Worm (Caenorhabditis elegans) whole organism, L3 larva: ENCODE measurements around the gene msp-58.
"Not testable (repeated sequence)": the region's sequence is repeated elsewhere in the genome, so short reads cannot be mapped to it uniquely, and the experiment has no call there.

ENCODE experiments used
- R02D3.7 ChIP-seq: fragments of 150-350 bp; optimal IDR thresholded peaks from 2 replicates; lab custom pipeline; 2014; ENCODE audit warnings: missing biosample characterization, missing genetic modification characterization
- ZK546.5 ChIP-seq: sonication (generic microtip); optimal IDR thresholded peaks from 2 replicates; lab custom pipeline; 2017; ENCODE audit warnings: missing biosample characterization, missing genetic modification characterization
- aly-2 ChIP-seq: fragments of 150-350 bp; optimal IDR thresholded peaks from 2 replicates; lab custom pipeline; 2014; ENCODE audit warnings: missing biosample characterization, missing genetic modification characterization
- ama-1 ChIP-seq: fragments of 150-350 bp; optimal IDR thresholded peaks from 2 replicates; lab custom pipeline; 2018
- ceh-16 ChIP-seq: sonication (generic microtip); optimal IDR thresholded peaks from 2 replicates; lab custom pipeline; 2017; ENCODE audit warnings: missing biosample characterization, missing genetic modification characterization
- ceh-28 ChIP-seq: fragments of 150-350 bp; optimal IDR thresholded peaks from 2 replicates; lab custom pipeline; 2014; ENCODE audit warnings: missing biosample characterization, missing genetic modification reagents, missing genetic modification characterization
- ceh-82 ChIP-seq: fragments of 150-350 bp; optimal IDR thresholded peaks from 2 replicates; lab custom pipeline; 2014; ENCODE audit warnings: missing biosample characterization, missing genetic modification characterization
- ceh-9 ChIP-seq: sonication (generic microtip); optimal IDR thresholded peaks from 2 replicates; lab custom pipeline; 2018; ENCODE audit warnings: missing biosample characterization, missing genetic modification characterization
- daf-12 ChIP-seq: fragments of 150-350 bp; optimal IDR thresholded peaks from 2 replicates; lab custom pipeline; 2014; ENCODE audit warnings: missing biosample characterization, missing genetic modification reagents, missing genetic modification characterization
- egl-5 ChIP-seq: fragments of 150-350 bp; optimal IDR thresholded peaks from 2 replicates; lab custom pipeline; 2017; ENCODE audit warnings: missing biosample characterization, missing genetic modification reagents, missing genetic modification characterization, inconsistent platforms
- elt-1 ChIP-seq: fragments of 150-350 bp; optimal IDR thresholded peaks from 2 replicates; lab custom pipeline; 2014; ENCODE audit warnings: missing biosample characterization, missing genetic modification characterization
- elt-2 ChIP-seq: sonication (generic microtip); optimal IDR thresholded peaks from 2 replicates; lab custom pipeline; 2016; ENCODE audit warnings: missing genetic modification reagents, mild to moderate bottlenecking, missing genetic modification characterization, missing compliant biosample characterization
- eor-1 ChIP-seq, 2 experiments: fragments of 150-350 bp; optimal IDR thresholded peaks; 2 replicates each; lab custom pipeline; 2014 to 2018; ENCODE audit warnings: missing biosample characterization in 2 of 2, missing genetic modification characterization in 2 of 2
- fkh-10 ChIP-seq: sonication (generic microtip); optimal IDR thresholded peaks from 2 replicates; lab custom pipeline; 2017; ENCODE audit warnings: missing biosample characterization, missing genetic modification reagents, missing genetic modification characterization
- fkh-2 ChIP-seq: fragments of 150-350 bp; optimal IDR thresholded peaks from 2 replicates; lab custom pipeline; 2014; ENCODE audit warnings: missing biosample characterization, missing genetic modification reagents, missing genetic modification characterization
- fos-1 ChIP-seq: fragments of 150-350 bp; optimal IDR thresholded peaks from 2 replicates; lab custom pipeline; 2014; ENCODE audit warnings: missing biosample characterization, missing genetic modification characterization
- hmg-11 ChIP-seq: sonication (generic microtip); optimal IDR thresholded peaks from 2 replicates; lab custom pipeline; 2016; ENCODE audit warnings: missing genetic modification characterization, missing compliant biosample characterization
- jun-1 ChIP-seq: fragments of 150-350 bp; optimal IDR thresholded peaks from 2 replicates; lab custom pipeline; 2014; ENCODE audit warnings: missing biosample characterization, missing genetic modification reagents, missing genetic modification characterization
- lin-15B ChIP-seq: fragments of 150-350 bp; optimal IDR thresholded peaks from 2 replicates; lab custom pipeline; 2014; ENCODE audit warnings: missing biosample characterization, missing genetic modification characterization
- lsy-12 ChIP-seq: sonication (generic microtip); optimal IDR thresholded peaks from 2 replicates; lab custom pipeline; 2016; ENCODE audit warnings: mild to moderate bottlenecking, missing genetic modification characterization, missing compliant biosample characterization
- mdl-1 ChIP-seq: fragments of 150-350 bp; optimal IDR thresholded peaks from 2 replicates; lab custom pipeline; 2014; ENCODE audit warnings: missing biosample characterization, missing genetic modification characterization
- nfya-1 ChIP-seq: sonication (generic microtip); optimal IDR thresholded peaks from 2 replicates; lab custom pipeline; 2017; ENCODE audit warnings: missing genetic modification characterization, mild to moderate bottlenecking, missing compliant biosample characterization, antibody characterized with exemption, moderate library complexity; ENCODE audit not compliant: insufficient read depth
- nhr-11 ChIP-seq: fragments of 150-350 bp; optimal IDR thresholded peaks from 2 replicates; lab custom pipeline; 2014; ENCODE audit warnings: missing biosample characterization, missing genetic modification characterization
- nhr-23 ChIP-seq: fragments of 150-350 bp; optimal IDR thresholded peaks from 2 replicates; lab custom pipeline; 2014; ENCODE audit warnings: missing biosample characterization, missing genetic modification reagents, missing genetic modification characterization
- nhr-25 ChIP-seq: sonication (generic microtip); optimal IDR thresholded peaks from 2 replicates; lab custom pipeline; 2017; ENCODE audit warnings: missing biosample characterization, missing genetic modification characterization
- nhr-28 ChIP-seq: fragments of 150-350 bp; optimal IDR thresholded peaks from 2 replicates; lab custom pipeline; 2014; ENCODE audit warnings: missing biosample characterization, missing genetic modification characterization
- nhr-43 ChIP-seq: sonication (generic microtip); optimal IDR thresholded peaks from 2 replicates; lab custom pipeline; 2016; ENCODE audit warnings: mild to moderate bottlenecking, missing genetic modification characterization, missing compliant biosample characterization; ENCODE audit not compliant: poor library complexity, severe bottlenecking
- nhr-67 ChIP-seq: fragments of 150-350 bp; optimal IDR thresholded peaks from 2 replicates; lab custom pipeline; 2014; ENCODE audit warnings: missing biosample characterization, missing genetic modification characterization
- nhr-76 ChIP-seq: fragments of 150-350 bp; sonication (generic microtip); optimal IDR thresholded peaks from 5 replicates; lab custom pipeline; 2014; ENCODE audit warnings: missing biosample characterization, missing genetic modification characterization
- pha-4 ChIP-seq: fragments of 150-350 bp; optimal IDR thresholded peaks from 2 replicates; lab custom pipeline; 2014; ENCODE audit warnings: missing biosample characterization, missing genetic modification reagents, missing genetic modification characterization
- sea-2 ChIP-seq: fragments of 150-350 bp; sonication (generic microtip); optimal IDR thresholded peaks from 4 replicates; lab custom pipeline; 2014; ENCODE audit warnings: missing biosample characterization, missing genetic modification reagents, missing genetic modification characterization
- skn-1 ChIP-seq: fragments of 150-350 bp; optimal IDR thresholded peaks from 2 replicates; lab custom pipeline; 2014; ENCODE audit warnings: missing biosample characterization, missing genetic modification characterization
- snpc-4 ChIP-seq: fragments of 150-350 bp; optimal IDR thresholded peaks from 2 replicates; lab custom pipeline; 2014; ENCODE audit warnings: missing biosample characterization, missing genetic modification characterization
- zag-1 ChIP-seq: fragments of 150-350 bp; optimal IDR thresholded peaks from 2 replicates; lab custom pipeline; 2014; ENCODE audit warnings: missing biosample characterization, missing genetic modification characterization
- ztf-11 ChIP-seq: fragments of 150-350 bp; optimal IDR thresholded peaks from 2 replicates; lab custom pipeline; 2014; ENCODE audit warnings: missing biosample characterization, missing genetic modification characterization

msp-58 gene

ce11 chrIV:5303030-5303429 is 5.4 kb upstream of the msp-58 start, which contains the start of gene ZK354.7:
Gene ZK354.7 (minus strand): TSS chrIV:5303130.
- no peak for TF ChIP-seq ceh-28 (tag; lab: Kevin White, UChicago)
- TF ChIP-seq nfya-1 (tag; lab: Kevin White, UChicago) = no peak

ce11 chrIV:5306040-5306439 is 2.4 kb upstream of the msp-58 start, which contains the start of gene ZK354.8:
Gene ZK354.8 (minus strand): TSS chrIV:5306140.
- TF ChIP-seq ZK546.5 = no peak

- TF ChIP-seq zag-1 (tag; lab: Kevin White, UChicago) = no peak
- no peak for TF ChIP-seq ceh-16 (tag; lab: Kevin White, UChicago)
- TF ChIP-seq nhr-23 = no peak
- no peak for TF ChIP-seq elt-1 (tag; lab: Kevin White, UChicago)
- TF ChIP-seq aly-2 (tag; lab: Kevin White, UChicago) = no peak
- TF ChIP-seq nhr-67 (tag; lab: Kevin White, UChicago) = no peak
- no peak for TF ChIP-seq sea-2 (GFP tag; lab: Kevin White, UChicago)
- no peak for TF ChIP-seq hmg-11 (tag; lab: Kevin White, UChicago)
- no peak for TF ChIP-seq ztf-11 (tag; lab: Kevin White, UChicago)
- TF ChIP-seq jun-1 (tag; lab: Kevin White, UChicago) = no peak
- no peak for TF ChIP-seq R02D3.7 (tag; lab: Kevin White, UChicago)
- no peak for TF ChIP-seq pha-4 (tag; lab: Kevin White, UChicago)
- no peak for TF ChIP-seq skn-1 (tag; lab: Kevin White, UChicago)
- no peak for TF ChIP-seq lsy-12 (tag; lab: Kevin White, UChicago)
- TF ChIP-seq nhr-43 = no peak
- no peak for TF ChIP-seq egl-5 (tag; lab: Kevin White, UChicago)
- TF ChIP-seq mdl-1 (tag; lab: Kevin White, UChicago) = no peak
- TF ChIP-seq lin-15B (tag; lab: Kevin White, UChicago) = no peak
These were observed 1.3 kb downstream of the msp-58 start, which contains the start of gene ZK354.3 for ce11 chrIV:5309742-5310141. Gene ZK354.3 (plus strand): TSS chrIV:5310042.

ce11 chrIV:5313011-5313410 is 4.6 kb downstream of the msp-58 start, which contains the start of the genes msp-59 and ZK354.2:
Gene msp-59 (minus strand): TSS chrIV:5313111.
Gene ZK354.2 (plus strand): TSS chrIV:5313405.
- not testable (repeated sequence) for TF ChIP-seq nhr-28 (tag; lab: Kevin White, UChicago); nhr-76; ZK546.5

ce11 chrIV:5316223-5316622 is 7.8 kb downstream of the msp-58 start, which contains the start of gene msp-65:
Gene msp-65 (plus strand): TSS chrIV:5316523.
- TF ChIP-seq ceh-9, nhr-11, fos-1 (tag; lab: Kevin White, UChicago): not testable (repeated sequence)

- peak; percentile 7 for TF ChIP-seq fos-1 (tag; lab: Kevin White, UChicago)
- TF ChIP-seq lsy-12 (tag; lab: Kevin White, UChicago) = no peak
- TF ChIP-seq elt-2 (tag; lab: Kevin White, UChicago) = peak; percentile 24
- TF ChIP-seq mdl-1 (tag; lab: Kevin White, UChicago) = no peak
- peak; percentile 35 for TF ChIP-seq nhr-25 (tag; lab: Kevin White, UChicago)
- TF ChIP-seq egl-5 (tag; lab: Kevin White, UChicago) = no peak
- TF ChIP-seq nhr-11 (tag; lab: Kevin White, UChicago) = no peak
- no peak for TF ChIP-seq nhr-76
- no peak for TF ChIP-seq ceh-82 (tag; lab: Kevin White, UChicago)
- TF ChIP-seq daf-12 (tag; lab: Kevin White, UChicago) = no peak
- no peak for TF ChIP-seq fkh-2 (tag; lab: Kevin White, UChicago)
- TF ChIP-seq ceh-28 (tag; lab: Kevin White, UChicago) = peak; percentile 24
- TF ChIP-seq eor-1 (tag; optimal IDR thresholded peaks at IDR 0.05; lab: Kevin White, UChicago) = no peak
- no peak for TF ChIP-seq ama-1 (lab: Kevin White, UChicago)
- no peak for TF ChIP-seq lin-15B (tag; lab: Kevin White, UChicago)
- TF ChIP-seq nhr-43 = peak; percentile 54
- peak; percentile 95 for TF ChIP-seq snpc-4
- peak; percentile 37 for TF ChIP-seq nhr-23
- no peak for TF ChIP-seq skn-1 (tag; lab: Kevin White, UChicago)
- no peak for TF ChIP-seq fkh-10 (GFP tag; lab: Kevin White, UChicago)
These were observed 8.7 kb downstream of the msp-58 start for ce11 chrIV:5317106-5317505.
